Worm (Caenorhabditis elegans) whole organism, L4 larva: ENCODE measurements around the gene R09A8.5.

Experiments used
- Y48G9A.11 ChIP-seq: fragments of 200-800 bp; sonication (Bioruptor generic); IDR thresholded peaks from 2 replicates; pipeline ENCODE4 v1.3.6; 2022; ENCODE audit warnings: missing genetic modification reagents, missing genetic modification characterization, missing compliant biosample characterization
- Y75B8A.6 ChIP-seq: fragments of 200-800 bp; sonication (Bioruptor generic); IDR thresholded peaks from 2 replicates; pipeline ENCODE4 v1.3.6; 2022; ENCODE audit warnings: missing genetic modification reagents, missing genetic modification characterization, missing compliant biosample characterization
- ZK546.5 ChIP-seq, 2 experiments: sonication (generic microtip); optimal IDR thresholded peaks; 2 replicates each; lab custom pipeline; 2017; ENCODE audit warnings: missing biosample characterization in 2 of 2, missing genetic modification characterization in 2 of 2
- aha-1 ChIP-seq: fragments of 150-350 bp; peaks from one replicate; lab custom pipeline; 2014; ENCODE audit warnings: missing biosample characterization, missing genetic modification characterization
- ces-1 ChIP-seq: fragments of 150-350 bp; sonication (generic microtip); optimal IDR thresholded peaks from 4 replicates; lab custom pipeline; 2014; ENCODE audit warnings: missing biosample characterization, missing genetic modification reagents, missing genetic modification characterization
- dve-1 ChIP-seq: sonication (generic microtip); optimal IDR thresholded peaks from 2 replicates; lab custom pipeline; 2017; ENCODE audit warnings: antibody characterized with exemption, mild to moderate bottlenecking, missing genetic modification characterization, missing compliant biosample characterization; ENCODE audit not compliant: insufficient read depth
- egl-27 ChIP-seq: sonication (generic microtip); optimal IDR thresholded peaks from 3 replicates; lab custom pipeline; 2017; ENCODE audit warnings: missing biosample characterization, missing genetic modification reagents, missing genetic modification characterization
- lin-15B ChIP-seq: fragments of 150-350 bp; sonication (generic microtip); optimal IDR thresholded peaks from 3 replicates; lab custom pipeline; 2014; ENCODE audit warnings: missing biosample characterization, missing genetic modification characterization
- mxl-3 ChIP-seq: fragments of 200-800 bp; sonication (Bioruptor generic); optimal IDR thresholded peaks from 2 replicates; lab custom pipeline; 2018; ENCODE audit warnings: mild to moderate bottlenecking, missing genetic modification characterization, missing compliant biosample characterization
- nhr-10 ChIP-seq: fragments of 150-350 bp; optimal IDR thresholded peaks from 2 replicates; lab custom pipeline; 2014; ENCODE audit warnings: missing biosample characterization, missing genetic modification characterization
- snpc-4 ChIP-seq: fragments of 150-350 bp; optimal IDR thresholded peaks from 2 replicates; lab custom pipeline; 2014; ENCODE audit warnings: missing biosample characterization, missing genetic modification characterization

DNA sequence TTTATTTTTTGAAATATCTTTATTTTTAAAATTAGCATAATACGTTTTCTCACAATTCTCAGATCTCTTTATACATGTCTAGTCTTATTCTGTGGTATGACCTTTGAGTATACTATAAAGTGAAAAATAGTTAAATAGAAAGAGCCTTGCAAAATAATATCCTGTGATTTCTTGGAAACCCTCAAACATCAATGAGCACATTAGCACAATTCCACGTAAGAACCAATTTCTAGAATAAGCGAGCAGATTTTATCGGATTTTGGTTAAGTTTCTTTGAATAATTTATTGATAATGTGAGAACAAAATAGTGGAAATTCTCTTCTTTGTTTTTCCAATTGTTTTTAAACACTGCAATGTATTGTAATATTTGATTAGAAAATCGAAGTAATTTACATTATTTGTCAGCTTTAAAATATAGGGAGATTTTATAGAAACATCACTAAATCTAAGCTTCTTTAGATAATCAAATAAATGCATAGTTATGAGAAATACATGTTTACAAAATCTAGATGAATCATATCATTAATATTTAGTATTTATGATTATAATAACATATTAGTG is 28.7 kb upstream of the R09A8.5 start:
- no peak for TF ChIP-seq Y48G9A.11 (GFP tag; lab: Robert Waterston, UW)
- TF ChIP-seq dve-1 (tag; lab: Kevin White, UChicago) = no peak
- no peak for TF ChIP-seq ces-1 (GFP tag; lab: Kevin White, UChicago)
- TF ChIP-seq snpc-4 (tag; lab: Kevin White, UChicago) = no peak
- no peak for TF ChIP-seq lin-15B (tag; lab: Kevin White, UChicago)
- no peak for TF ChIP-seq Y75B8A.6 (GFP tag; lab: Robert Waterston, UW)
- TF ChIP-seq nhr-10 (tag; lab: Kevin White, UChicago) = no peak
- TF ChIP-seq egl-27 = no peak
- no peak for TF ChIP-seq ZK546.5 (tag; optimal IDR thresholded peaks at IDR 0.05; lab: Kevin White, UChicago)
- peak; percentile 97 for TF ChIP-seq aha-1 (tag; lab: Kevin White, UChicago)
- TF ChIP-seq mxl-3 (GFP tag; lab: Kevin White, UChicago) = no peak
